Fruit fly (Drosophila melanogaster): ENCODE measurements around the gene Wdr24.
A peak's percentile ranks its signal among the peaks of the same experiment; 100 is the strongest.

Gene Wdr24

DNA sequence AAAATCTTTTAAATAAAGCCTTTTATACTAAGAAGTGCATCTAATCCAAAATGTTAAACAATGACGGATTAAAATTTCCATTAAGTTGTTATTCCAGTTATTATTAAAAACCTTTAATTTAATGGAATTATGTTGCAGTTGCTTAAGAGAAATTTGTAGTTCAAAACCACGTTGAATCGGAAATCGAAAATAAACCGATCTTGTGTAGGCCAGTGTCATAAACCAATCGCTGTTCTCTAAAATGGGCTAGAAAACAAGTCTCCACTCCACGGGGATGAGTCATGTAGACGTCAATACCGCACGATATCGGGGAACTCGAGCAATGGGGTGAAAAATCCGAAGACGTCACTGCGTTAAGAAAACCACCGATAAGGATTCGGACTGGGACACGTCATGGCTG lies 16.7 kb upstream of the Wdr24 start:
- TF ChIP-seq CG17801 (GFP tag; optimal IDR thresholded peaks at IDR 0.05; ENCODE audit: partially characterized antibody): no peak

DNA sequence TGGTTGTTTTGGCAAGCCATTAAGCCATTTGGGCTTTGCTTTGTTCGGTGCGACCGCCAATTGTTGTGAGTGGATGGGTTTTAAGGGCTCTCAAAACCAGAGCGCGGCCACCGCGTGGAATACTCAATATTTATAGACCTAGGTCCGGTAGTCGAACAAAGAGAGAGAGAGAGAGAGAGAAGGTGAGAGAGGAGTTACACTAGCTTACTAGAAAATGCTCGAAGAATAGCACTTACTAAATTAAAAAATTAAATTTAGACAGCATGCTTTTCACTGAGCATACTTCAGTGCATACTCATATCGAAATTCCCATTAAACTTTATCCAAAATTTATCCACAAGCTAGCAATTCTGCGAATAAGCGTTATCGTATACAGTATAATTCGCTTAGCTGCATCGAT lies 15.2 kb upstream of the Wdr24 start:
- no peak for TF ChIP-seq CG17801 (GFP tag; optimal IDR thresholded peaks at IDR 0.05; ENCODE audit: partially characterized antibody)

DNA sequence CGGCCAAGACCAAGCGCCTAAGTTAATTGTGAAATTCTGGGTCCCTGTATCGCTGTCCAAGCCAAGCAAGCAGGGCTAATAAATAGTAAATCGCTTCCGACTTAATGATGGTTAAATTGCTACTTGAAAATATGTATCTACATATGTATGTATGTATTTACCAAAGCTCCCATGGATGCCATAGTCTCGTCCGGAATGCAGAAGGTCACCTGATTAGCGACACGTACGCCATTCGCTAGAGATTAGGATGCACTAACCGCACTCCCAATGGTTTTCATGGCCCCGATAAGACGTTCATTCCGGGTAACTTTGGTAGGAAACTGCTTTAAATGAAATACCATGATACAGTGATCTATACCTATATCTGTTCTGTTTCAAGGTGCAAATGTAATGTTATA lies 13.8 kb upstream of the Wdr24 start:
- no peak for TF ChIP-seq CG17801 (GFP tag; optimal IDR thresholded peaks at IDR 0.05; ENCODE audit: partially characterized antibody)

DNA sequence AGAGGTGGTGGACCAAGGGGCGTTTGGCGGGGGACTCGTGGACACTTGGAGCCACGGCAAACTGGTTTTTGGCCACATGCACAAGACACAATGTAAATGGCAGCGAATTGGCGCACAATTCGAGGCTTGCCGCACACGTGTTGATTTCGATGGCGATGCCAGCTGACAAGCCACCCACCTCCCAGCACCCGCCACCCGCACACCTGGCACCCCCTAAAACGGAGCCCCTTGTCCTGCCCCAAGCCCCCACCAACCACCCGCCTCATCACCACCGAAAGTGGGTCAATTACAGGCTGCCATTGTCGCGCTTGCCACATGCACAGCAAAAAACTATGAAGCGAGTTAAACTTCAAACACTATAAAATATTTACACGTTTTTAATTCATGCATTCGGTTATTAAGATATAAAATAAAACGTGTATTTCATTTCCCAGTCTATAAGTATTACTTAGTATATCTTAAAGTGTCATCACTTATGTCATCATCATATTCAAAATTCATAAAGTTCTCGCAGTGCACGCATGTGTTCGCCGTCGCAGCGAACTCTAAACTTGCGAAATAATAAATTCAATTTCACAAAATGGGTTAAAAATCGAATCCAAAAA lies 13.3 kb upstream of the Wdr24 start:
- no peak for TF ChIP-seq CG17801 (GFP tag; optimal IDR thresholded peaks at IDR 0.05; ENCODE audit: partially characterized antibody)

DNA sequence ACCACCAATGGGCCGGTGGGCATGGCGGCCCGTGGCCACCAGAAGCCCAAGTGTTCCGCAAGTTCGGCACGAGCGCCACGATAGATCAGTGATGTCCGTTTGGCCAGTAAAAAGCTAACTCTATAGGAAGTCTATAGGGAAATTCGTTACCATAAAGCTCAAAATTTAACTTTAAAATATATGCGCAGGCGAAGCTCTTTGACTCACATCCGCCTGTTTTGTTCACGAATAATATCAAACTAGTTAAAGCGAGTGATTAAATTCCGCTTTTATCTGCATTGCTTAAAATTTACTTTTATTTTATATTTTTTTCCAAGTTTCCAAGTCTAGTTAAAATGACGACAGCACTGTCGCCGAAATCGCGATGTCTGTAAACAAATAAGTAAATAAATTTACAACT lies 12.8 kb upstream of the Wdr24 start:
- TF ChIP-seq CG17801 (GFP tag; optimal IDR thresholded peaks at IDR 0.05; ENCODE audit: partially characterized antibody): no peak

DNA sequence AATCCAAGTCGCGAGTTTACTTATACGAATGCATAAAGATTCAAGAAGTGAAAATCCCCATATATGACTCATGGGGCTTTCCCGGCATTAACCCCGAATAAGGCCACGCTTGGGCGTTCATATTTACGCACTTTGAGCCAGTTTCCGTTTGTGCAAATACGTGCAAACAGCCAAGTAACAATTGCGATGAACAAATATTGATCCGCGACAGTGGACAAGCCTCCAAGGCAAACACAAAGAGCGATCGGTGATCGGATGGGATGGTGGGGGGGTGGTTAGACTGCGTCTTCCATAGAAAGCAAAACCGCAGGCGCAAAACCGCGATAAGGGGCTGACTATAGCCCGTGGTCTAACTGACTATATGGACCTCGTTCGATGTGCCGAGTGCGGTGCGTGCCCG lies 12.3 kb upstream of the Wdr24 start:
- no peak for TF ChIP-seq CG17801 (GFP tag; optimal IDR thresholded peaks at IDR 0.05; ENCODE audit: partially characterized antibody)

DNA sequence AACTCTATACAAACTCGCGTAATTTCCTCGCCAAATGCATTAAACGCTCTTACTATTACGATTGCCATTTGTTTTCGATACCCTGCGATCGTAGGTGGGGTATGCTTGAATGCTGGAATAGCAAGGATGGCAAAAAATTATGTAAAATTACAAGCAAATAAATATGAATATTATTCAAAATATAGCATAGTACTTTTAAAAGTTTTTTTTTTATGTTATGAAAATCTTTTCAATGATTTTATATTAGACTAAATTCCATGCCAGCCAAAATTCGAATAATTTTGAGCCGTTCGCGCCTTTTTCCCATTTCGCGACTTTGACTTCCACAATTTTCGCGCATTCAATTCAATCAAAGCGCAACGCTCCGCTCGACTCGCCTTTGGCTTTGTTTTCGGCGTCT lies 11.3 kb upstream of the Wdr24 start:
- no peak for TF ChIP-seq CG17801 (GFP tag; optimal IDR thresholded peaks at IDR 0.05; ENCODE audit: partially characterized antibody)

DNA sequence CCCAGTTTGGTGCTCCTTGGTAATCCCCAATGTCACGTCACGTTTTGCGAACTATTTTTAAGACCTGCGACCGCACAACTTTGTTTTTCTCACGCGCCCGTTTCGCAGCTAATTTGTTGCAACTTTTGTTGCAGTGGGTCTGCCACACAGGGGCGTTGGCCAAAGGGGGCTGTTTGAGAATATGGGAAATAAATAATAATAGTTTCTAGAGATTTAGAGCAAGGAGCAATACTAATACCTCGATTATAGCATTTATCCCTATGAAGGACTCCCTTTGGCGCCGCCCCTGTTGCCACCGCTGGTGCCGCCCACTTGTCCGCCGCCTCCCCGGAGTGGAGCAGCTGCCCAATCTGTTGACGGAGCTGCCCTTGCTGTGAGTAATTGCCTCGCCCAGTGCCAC lies 10.4 kb upstream of the Wdr24 start:
- no peak for TF ChIP-seq CG17801 (GFP tag; optimal IDR thresholded peaks at IDR 0.05; ENCODE audit: partially characterized antibody)

DNA sequence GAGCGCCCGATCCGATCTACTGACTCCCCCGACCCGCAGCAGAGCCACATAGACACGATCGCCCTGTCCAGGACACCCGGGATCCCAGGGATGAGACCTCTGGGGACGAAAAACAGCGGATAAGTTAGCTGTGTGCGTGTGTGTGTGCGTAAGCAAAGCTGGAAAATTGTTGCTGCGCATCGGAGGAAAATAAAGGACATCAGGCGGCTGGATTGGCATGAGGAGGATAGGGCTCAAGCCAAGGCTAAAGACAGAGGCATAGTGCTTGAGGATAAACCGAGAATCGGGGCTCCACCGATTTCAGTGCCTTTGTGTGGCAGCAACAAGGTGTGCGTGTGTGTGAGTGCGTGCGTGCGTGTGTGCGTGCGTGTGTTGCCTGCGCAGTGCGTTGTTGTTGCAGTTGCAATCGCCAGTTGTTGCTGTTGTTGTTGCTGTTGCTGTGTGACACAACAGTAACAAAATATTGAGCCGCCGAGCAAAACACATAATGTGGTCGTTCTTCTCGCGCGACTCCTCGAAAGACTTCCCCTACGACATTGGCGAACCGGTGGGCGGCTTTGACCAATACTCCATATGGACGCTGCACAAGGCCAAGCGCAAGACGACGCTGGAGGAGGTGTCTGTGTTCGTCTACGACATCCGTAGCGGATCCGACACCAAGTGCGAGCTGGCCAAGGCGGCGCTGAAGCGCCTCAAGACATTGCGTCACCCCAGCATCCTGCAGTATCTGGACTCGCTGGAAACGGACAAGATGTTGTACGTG lies 4.6 kb upstream of the Wdr24 start:
- no peak for TF ChIP-seq CG17801 (GFP tag; optimal IDR thresholded peaks at IDR 0.05; ENCODE audit: partially characterized antibody)

DNA sequence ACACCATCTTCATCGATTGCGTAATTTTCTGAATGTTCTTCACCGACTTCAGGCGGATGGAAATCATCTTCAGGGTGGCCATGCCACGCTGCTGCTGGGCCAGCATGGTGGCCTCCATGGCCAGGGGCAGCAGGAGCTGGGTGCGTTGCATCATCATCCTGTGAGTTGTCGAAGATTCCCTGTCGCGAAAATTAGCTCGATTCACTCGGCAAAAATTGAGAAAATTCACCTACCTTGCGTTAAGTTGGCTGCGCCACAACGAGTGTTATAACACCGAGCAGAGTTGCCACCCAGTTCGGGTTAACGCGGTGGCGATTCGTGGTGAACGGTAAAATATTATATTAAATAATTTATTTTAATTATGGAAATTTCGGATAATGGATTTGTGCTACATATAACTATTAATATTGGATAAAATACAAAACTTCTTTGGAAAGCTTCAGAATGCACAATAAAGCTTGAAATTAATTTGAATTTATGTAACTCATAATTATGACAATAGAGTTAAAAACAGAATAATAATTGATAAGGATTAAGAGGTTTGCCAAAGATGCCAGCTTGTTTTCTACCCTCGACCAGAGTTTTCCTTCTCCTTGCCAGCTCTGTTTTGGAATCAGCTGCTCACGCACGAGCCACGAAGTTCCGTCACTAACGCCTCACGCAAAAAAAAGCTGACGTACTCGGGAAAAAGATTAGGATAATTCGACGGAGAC lies 3.9 kb upstream of the Wdr24 start, which contains the start of the genes ATPsyngamma and yata:
Gene ATPsyngamma, minus strand, starts transcription at position 573 of the 713 bp plus-strand sequence.
Gene yata, plus strand, starts transcription at position 629 of the 713 bp plus-strand sequence.
- peak; percentile 5 for TF ChIP-seq CG17801 (GFP tag; optimal IDR thresholded peaks at IDR 0.05; ENCODE audit: partially characterized antibody)

DNA sequence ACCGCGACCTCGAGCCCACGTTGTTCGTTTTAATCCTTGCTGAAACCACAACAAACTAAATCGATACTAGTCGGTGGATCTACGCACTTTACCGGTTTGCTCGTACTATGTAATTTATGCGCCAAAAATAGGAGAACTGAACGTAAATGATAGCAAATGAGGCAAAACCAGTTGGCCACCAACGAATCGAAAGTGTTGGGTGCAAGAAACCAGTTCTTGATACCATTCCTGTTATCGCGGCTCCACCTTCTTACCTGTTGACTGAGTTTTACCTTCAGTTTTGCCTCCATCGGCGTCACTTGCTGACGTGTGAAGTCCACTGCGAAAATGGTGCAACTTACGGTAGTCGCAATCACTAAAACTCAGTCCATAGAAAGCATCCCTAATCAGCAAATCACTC lies 4.8 kb downstream of the Wdr24 start:
- TF ChIP-seq CG17801 (GFP tag; optimal IDR thresholded peaks at IDR 0.05; ENCODE audit: partially characterized antibody): no peak

DNA sequence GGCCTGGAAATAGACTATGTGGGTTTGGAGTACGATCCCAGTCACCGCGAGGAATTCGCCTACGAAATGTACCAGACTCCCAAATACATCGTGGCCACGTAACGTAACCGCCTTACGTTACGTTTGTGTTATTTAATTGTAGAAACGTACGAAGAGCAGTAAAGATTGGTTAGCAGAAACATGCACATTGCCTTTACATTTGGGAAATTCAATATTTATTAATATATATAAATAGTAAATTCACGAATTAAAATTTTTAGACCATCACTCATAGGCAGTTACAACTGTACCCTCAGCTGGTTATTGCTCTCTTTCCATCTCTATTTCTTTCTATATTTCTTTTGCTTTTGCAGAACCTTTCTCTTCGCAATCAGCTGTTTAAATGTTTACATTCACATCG lies 7.0 kb downstream of the Wdr24 start, which contains the start of gene Gnpnat:
Gene Gnpnat, plus strand, starts transcription at position 385 of the 400 bp plus-strand sequence.
- peak; percentile 64 for TF ChIP-seq CG17801 (GFP tag; optimal IDR thresholded peaks at IDR 0.05; ENCODE audit: partially characterized antibody)

DNA sequence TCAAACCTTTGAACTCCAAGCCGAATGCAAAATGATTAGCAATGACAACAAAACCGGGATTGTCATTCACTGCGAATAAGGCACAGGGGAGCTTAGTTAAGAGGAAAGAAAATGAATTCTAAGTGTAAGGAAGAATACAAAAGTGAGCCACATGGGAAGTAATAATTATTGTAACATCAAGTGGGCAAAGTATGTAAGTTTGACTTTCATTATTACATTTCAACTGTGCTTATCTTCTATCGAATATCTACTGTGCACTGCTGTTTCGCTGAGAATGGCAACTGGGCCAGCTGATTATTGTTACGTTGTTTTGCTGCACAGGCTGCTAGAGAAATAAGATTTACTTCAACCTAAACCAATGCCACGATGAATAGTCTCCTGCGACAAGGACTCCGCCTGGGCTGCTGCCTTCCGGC lies 8.2 kb downstream of the Wdr24 start, which contains the start of the genes CG7601 and CIA30:
Gene CG7601, minus strand, starts transcription at position 68 of the 416 bp plus-strand sequence.
Gene CIA30, plus strand, starts transcription at position 288 of the 416 bp plus-strand sequence.
- TF ChIP-seq CG17801 (GFP tag; optimal IDR thresholded peaks at IDR 0.05; ENCODE audit: partially characterized antibody): peak; percentile 97

DNA sequence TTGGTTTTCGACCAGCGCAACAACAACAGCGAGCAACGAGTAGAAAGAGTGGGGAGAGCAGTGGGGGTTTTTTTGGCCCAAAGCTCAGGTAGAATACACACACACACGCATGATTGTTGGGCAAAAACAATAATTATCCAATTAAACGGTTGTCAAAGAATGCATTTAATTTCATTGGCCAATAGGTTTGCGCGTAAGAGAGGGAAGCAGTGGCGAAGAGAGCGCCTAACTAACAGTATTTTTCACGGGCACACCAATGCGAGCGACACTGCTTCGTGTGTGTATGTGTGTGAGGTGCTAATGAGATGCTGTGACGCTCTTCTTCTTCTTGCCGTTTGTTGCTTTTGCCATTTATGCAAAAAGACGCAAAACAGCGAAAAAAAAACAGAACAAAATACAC lies 18.6 kb downstream of the Wdr24 start:
- no peak for TF ChIP-seq CG17801 (GFP tag; optimal IDR thresholded peaks at IDR 0.05; ENCODE audit: partially characterized antibody)

DNA sequence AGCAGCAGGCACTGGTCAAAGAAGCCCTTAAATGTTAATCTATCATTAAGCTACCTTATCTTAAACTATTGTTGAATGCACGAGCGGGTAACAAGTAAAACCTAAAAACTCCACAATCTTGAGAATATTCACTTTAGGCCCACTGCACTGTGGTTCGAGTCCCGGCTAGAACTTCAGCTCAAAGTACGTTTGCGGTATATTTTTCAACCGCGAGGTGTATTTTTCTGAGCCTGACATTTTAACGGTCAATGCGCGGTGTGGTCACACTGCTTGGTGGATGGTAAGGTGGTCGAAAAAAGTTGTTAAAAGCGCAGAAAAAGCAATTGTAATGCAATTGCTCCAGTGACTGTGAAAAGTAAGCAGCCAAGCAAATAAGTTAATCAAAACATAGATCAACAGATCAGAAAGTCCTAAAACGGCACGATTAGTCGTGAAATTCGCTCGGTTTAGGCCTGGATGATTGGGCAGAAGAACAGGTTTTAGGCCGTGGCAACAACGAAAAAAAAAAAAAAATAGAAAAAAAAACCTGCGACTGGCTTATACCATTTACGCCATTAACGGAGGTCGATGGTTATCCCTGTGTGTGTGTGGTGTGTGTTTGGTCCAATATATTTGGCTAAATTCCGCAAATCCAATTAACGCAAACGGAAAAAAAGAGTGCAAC lies 19.2 kb downstream of the Wdr24 start, which contains the start of gene Kul:
Gene Kul, plus strand, starts transcription at position 254 of the 664 bp plus-strand sequence.
- TF ChIP-seq CG17801 (GFP tag; optimal IDR thresholded peaks at IDR 0.05; ENCODE audit: partially characterized antibody): peak; percentile 5

All from ovary, adult (tissue).